Worm (Caenorhabditis elegans): ENCODE data around the gene rpap-2.
A peak's percentile ranks its signal among the peaks of the same experiment; 100 is the strongest.

ce11 chrIII:8971255-8972020 is 3.7 kb downstream of the rpap-2 start, which contains the start of the genes eif-3.D and R08D7.4:
- TF ChIP-seq tbx-37 (GFP tag; conservative IDR thresholded peaks at IDR 0.05) (peak; percentile 61), ceh-36 (tag; optimal IDR thresholded peaks at IDR 0.05) (peak; percentile 17), tbx-11 (GFP tag; IDR thresholded peaks at IDR 0.05) (no peak), ama-1 (optimal IDR thresholded peaks at IDR 0.05) (no peak), hnd-1 (tag; optimal IDR thresholded peaks at IDR 0.05) (peak; percentile 17), B0310.2 (tag; optimal IDR thresholded peaks at IDR 0.05) (no peak), scrt-1 (GFP tag; IDR thresholded peaks at IDR 0.05) (no peak), flt-1 (GFP tag; IDR thresholded peaks at IDR 0.05) (0 out of 2 replicates have a peak, but pooled peaks have one; percentile 31)
